Fruit fly (Drosophila melanogaster) whole organism, embryonic: Measurements from ENCODE around the gene CG3434.

Experiments
- BEAF-32 ChIP-seq: fragments of 200-800 bp; sonication (Bioruptor generic); optimal IDR thresholded peaks from 3 replicates; lab custom pipeline; 2017; ENCODE audit warnings: missing biosample characterization, missing genetic modification characterization, mild to moderate bottlenecking, moderate library complexity, missing genetic modification reagents
- Bgb ChIP-seq: fragments of 200-800 bp; sonication (Bioruptor generic); IDR thresholded peaks from 2 replicates; pipeline ENCODE4 v1.3.6; 2022; ENCODE audit warnings: missing biosample characterization, missing genetic modification characterization; ENCODE audit not compliant: partially characterized antibody
- CG11456 ChIP-seq: fragments of 200-800 bp; sonication (Bioruptor generic); IDR thresholded peaks from 3 replicates; pipeline ENCODE4 v1.3.6; 2022; ENCODE audit warnings: missing biosample characterization, missing genetic modification characterization
- CG12219 ChIP-seq: fragments of 200-800 bp; sonication (Bioruptor generic); optimal IDR thresholded peaks from 3 replicates; lab custom pipeline; 2018; ENCODE audit warnings: missing biosample characterization, mild to moderate bottlenecking, missing genetic modification characterization
- CG13287 ChIP-seq: fragments of 200-800 bp; sonication (Bioruptor generic); IDR thresholded peaks from 2 replicates; pipeline ENCODE4 v1.3.6; 2022; ENCODE audit warnings: missing biosample characterization, missing genetic modification characterization; ENCODE audit not compliant: partially characterized antibody
- CG13624 ChIP-seq: fragments of 200-800 bp; sonication (Bioruptor generic); optimal IDR thresholded peaks from 2 replicates; lab custom pipeline; 2016; ENCODE audit warnings: missing biosample characterization, missing genetic modification characterization
- CG1603 ChIP-seq: fragments of 200-800 bp; sonication (Bioruptor generic); optimal IDR thresholded peaks from 2 replicates; lab custom pipeline; 2019; ENCODE audit warnings: missing biosample characterization, mild to moderate bottlenecking, missing genetic modification characterization, moderate library complexity
- CG16815 ChIP-seq: fragments of 200-800 bp; sonication (Bioruptor generic); optimal IDR thresholded peaks from 3 replicates; lab custom pipeline; 2017; ENCODE audit warnings: missing biosample characterization, mild to moderate bottlenecking, missing genetic modification characterization
- CG17829 ChIP-seq: fragments of 200-800 bp; optimal IDR thresholded peaks from 2 replicates; lab custom pipeline; 2019; ENCODE audit warnings: missing biosample characterization, mild to moderate bottlenecking, missing genetic modification characterization, moderate library complexity
- CG2202 ChIP-seq: fragments of 200-800 bp; sonication (Bioruptor generic); optimal IDR thresholded peaks from 2 replicates; lab custom pipeline; 2018; ENCODE audit warnings: missing biosample characterization, mild to moderate bottlenecking, missing genetic modification characterization
- CG31224 ChIP-seq: fragments of 200-800 bp; sonication (Bioruptor generic); IDR thresholded peaks from 2 replicates; pipeline ENCODE4 v1.3.6; 2022; ENCODE audit warnings: missing biosample characterization, missing genetic modification characterization
- CG42726 ChIP-seq: fragments of 200-800 bp; sonication (Bioruptor generic); IDR thresholded peaks from 2 replicates; pipeline ENCODE4 v1.3.6; 2022; ENCODE audit warnings: missing biosample characterization, missing genetic modification characterization; ENCODE audit not compliant: partially characterized antibody
- CG4424 ChIP-seq: fragments of 200-800 bp; sonication (Bioruptor generic); optimal IDR thresholded peaks from 3 replicates; lab custom pipeline; 2016; ENCODE audit warnings: missing biosample characterization, missing genetic modification characterization
- CG4707 ChIP-seq: fragments of 200-800 bp; sonication (Bioruptor generic); optimal IDR thresholded peaks from 2 replicates; lab custom pipeline; 2018; ENCODE audit warnings: missing biosample characterization, mild to moderate bottlenecking, missing genetic modification characterization, moderate library complexity
- CG6254 ChIP-seq: fragments of 200-800 bp; sonication (Bioruptor generic); optimal IDR thresholded peaks from 3 replicates; lab custom pipeline; 2017; ENCODE audit warnings: mild to moderate bottlenecking, missing biosample characterization, missing genetic modification reagents, missing genetic modification characterization
- CG6765 ChIP-seq: fragments of 200-800 bp; sonication (Bioruptor generic); optimal IDR thresholded peaks from 3 replicates; lab custom pipeline; 2017; ENCODE audit warnings: missing biosample characterization, mild to moderate bottlenecking, missing genetic modification characterization
- CG6791 ChIP-seq: fragments of 200-800 bp; sonication (Bioruptor generic); IDR thresholded peaks from 3 replicates; pipeline ENCODE4 v1.3.6; 2022; ENCODE audit warnings: missing biosample characterization, missing genetic modification characterization; ENCODE audit not compliant: partially characterized antibody
- CG7271 ChIP-seq: fragments of 200-800 bp; sonication (Bioruptor generic); optimal IDR thresholded peaks from 2 replicates; lab custom pipeline; 2018; ENCODE audit warnings: missing biosample characterization, mild to moderate bottlenecking, missing genetic modification characterization, moderate library complexity
- CG8290 ChIP-seq, 3 experiments: fragments of 200-800 bp; sonication (Bioruptor generic); optimal IDR thresholded peaks; 2 replicates each; lab custom pipeline; 2016 to 2019; ENCODE audit warnings: missing biosample characterization in 3 of 3, missing genetic modification characterization in 3 of 3, mild to moderate bottlenecking in 2 of 3, moderate library complexity in 1 of 3
- CG8924 ChIP-seq: fragments of 200-800 bp; optimal IDR thresholded peaks from 3 replicates; lab custom pipeline; 2019; ENCODE audit warnings: missing biosample characterization, mild to moderate bottlenecking, missing genetic modification characterization, moderate library complexity
- CG8944 ChIP-seq: fragments of 200-800 bp; sonication (Bioruptor generic); optimal IDR thresholded peaks from 3 replicates; lab custom pipeline; 2016; ENCODE audit warnings: missing biosample characterization, missing genetic modification characterization
- Dbx ChIP-seq: fragments of 200-800 bp; sonication (Bioruptor generic); IDR thresholded peaks from 3 replicates; pipeline ENCODE4 v1.3.6; 2022; ENCODE audit warnings: missing biosample characterization, missing genetic modification characterization
- Dip2 ChIP-seq: fragments of 200-800 bp; sonication (Bioruptor generic); IDR thresholded peaks from 2 replicates; pipeline ENCODE4 v1.3.6; 2022; ENCODE audit warnings: missing biosample characterization, missing genetic modification characterization
- Doc2 ChIP-seq: fragments of 200-800 bp; sonication (Bioruptor generic); IDR thresholded peaks from 2 replicates; pipeline ENCODE4 v1.3.6; 2022; ENCODE audit warnings: missing biosample characterization, missing genetic modification characterization
- Doc3 ChIP-seq: fragments of 200-800 bp; sonication (Bioruptor generic); IDR thresholded peaks from 3 replicates; pipeline ENCODE4 v1.3.6; 2022; ENCODE audit warnings: missing biosample characterization, missing genetic modification characterization; ENCODE audit not compliant: partially characterized antibody
- Ets65A ChIP-seq: fragments of 200-800 bp; sonication (Bioruptor generic); peaks from one replicate; lab custom pipeline; 2016; ENCODE audit warnings: missing biosample characterization, missing genetic modification characterization
- Fer2 ChIP-seq: fragments of 200-800 bp; sonication (Bioruptor generic); optimal IDR thresholded peaks from 2 replicates; lab custom pipeline; 2018; ENCODE audit warnings: missing biosample characterization, mild to moderate bottlenecking, missing genetic modification characterization, moderate library complexity
- MTF-1 ChIP-seq: fragments of 200-800 bp; sonication (Bioruptor generic); optimal IDR thresholded peaks from 2 replicates; lab custom pipeline; 2018; ENCODE audit warnings: missing biosample characterization, mild to moderate bottlenecking, missing genetic modification characterization, borderline replicate concordance
- Mrtf ChIP-seq: fragments of 200-800 bp; sonication (Bioruptor generic); IDR thresholded peaks from 3 replicates; pipeline ENCODE4 v1.3.6; 2022; ENCODE audit warnings: missing biosample characterization, missing genetic modification characterization
- Poxn ChIP-seq: fragments of 200-800 bp; sonication (Bioruptor generic); IDR thresholded peaks from 2 replicates; pipeline ENCODE4 v1.3.6; 2022; ENCODE audit warnings: missing biosample characterization, missing genetic modification characterization
- Sox102F ChIP-seq: fragments of 200-800 bp; sonication (Bioruptor generic); optimal IDR thresholded peaks from 2 replicates; lab custom pipeline; 2018; ENCODE audit warnings: missing biosample characterization, mild to moderate bottlenecking, missing genetic modification characterization, moderate library complexity
- ara ChIP-seq: fragments of 200-800 bp; sonication (Bioruptor generic); IDR thresholded peaks from 2 replicates; pipeline ENCODE4 v1.3.6; 2022; ENCODE audit warnings: missing biosample characterization, missing genetic modification characterization
- bowl ChIP-seq: fragments of 200-800 bp; sonication (Bioruptor generic); IDR thresholded peaks from 2 replicates; pipeline ENCODE4 v1.3.6; 2022; ENCODE audit warnings: missing biosample characterization, missing genetic modification characterization
- btn ChIP-seq: fragments of 200-800 bp; sonication (Bioruptor generic); optimal IDR thresholded peaks from 2 replicates; lab custom pipeline; 2016; ENCODE audit warnings: missing biosample characterization, missing genetic modification characterization
- crc ChIP-seq: fragments of 200-800 bp; sonication (Bioruptor generic); optimal IDR thresholded peaks from 2 replicates; lab custom pipeline; 2016; ENCODE audit warnings: missing biosample characterization, missing genetic modification characterization
- da ChIP-seq: fragments of 200-800 bp; sonication (Bioruptor generic); optimal IDR thresholded peaks from 2 replicates; lab custom pipeline; 2016; ENCODE audit warnings: missing biosample characterization, missing genetic modification characterization
- eyg ChIP-seq: fragments of 200-800 bp; sonication (Bioruptor generic); optimal IDR thresholded peaks from 3 replicates; lab custom pipeline; 2016; ENCODE audit warnings: missing biosample characterization, missing genetic modification characterization
- fu2 ChIP-seq: fragments of 200-800 bp; sonication (Bioruptor generic); optimal IDR thresholded peaks from 2 replicates; lab custom pipeline; 2016; ENCODE audit warnings: missing biosample characterization, missing genetic modification characterization
- gce ChIP-seq: fragments of 200-800 bp; sonication (Bioruptor generic); IDR thresholded peaks from 3 replicates; pipeline ENCODE4 v1.3.6; 2022; ENCODE audit warnings: missing biosample characterization, missing genetic modification characterization
- gsb ChIP-seq: fragments of 200-800 bp; sonication (Bioruptor generic); IDR thresholded peaks from 2 replicates; pipeline ENCODE4 v1.3.6; 2022; ENCODE audit warnings: missing biosample characterization, missing genetic modification characterization
- mirr ChIP-seq: fragments of 200-800 bp; sonication (Bioruptor generic); optimal IDR thresholded peaks from 3 replicates; lab custom pipeline; 2018; ENCODE audit warnings: missing biosample characterization, mild to moderate bottlenecking, missing genetic modification characterization
- nmo ChIP-seq: fragments of 200-800 bp; sonication (Bioruptor generic); optimal IDR thresholded peaks from 2 replicates; lab custom pipeline; 2018; ENCODE audit warnings: missing biosample characterization, mild to moderate bottlenecking, missing genetic modification characterization, moderate library complexity
- onecut ChIP-seq: fragments of 200-800 bp; sonication (Bioruptor generic); IDR thresholded peaks from 2 replicates; pipeline ENCODE4 v1.3.6; 2022; ENCODE audit warnings: missing biosample characterization, missing genetic modification characterization
- p53 ChIP-seq: fragments of 200-800 bp; sonication (Bioruptor generic); optimal IDR thresholded peaks from 2 replicates; lab custom pipeline; 2016; ENCODE audit warnings: missing biosample characterization, missing genetic modification characterization
- sd ChIP-seq: fragments of 200-800 bp; sonication (Bioruptor generic); optimal IDR thresholded peaks from 3 replicates; lab custom pipeline; 2018; ENCODE audit warnings: missing biosample characterization, mild to moderate bottlenecking, missing genetic modification characterization, moderate library complexity
- ssp ChIP-seq: fragments of 200-800 bp; sonication (Bioruptor generic); IDR thresholded peaks from 2 replicates; pipeline ENCODE4 v1.3.6; 2022; ENCODE audit warnings: missing biosample characterization, missing genetic modification characterization
- tap ChIP-seq: fragments of 200-800 bp; optimal IDR thresholded peaks from 3 replicates; lab custom pipeline; 2019; ENCODE audit warnings: missing biosample characterization, mild to moderate bottlenecking, missing genetic modification characterization, moderate library complexity
- tio ChIP-seq: fragments of 200-800 bp; sonication (Bioruptor generic); optimal IDR thresholded peaks from 2 replicates; lab custom pipeline; 2017; ENCODE audit warnings: missing biosample characterization, missing genetic modification characterization, inconsistent platforms
- ttk ChIP-seq: fragments of 200-800 bp; sonication (Bioruptor generic); IDR thresholded peaks from 2 replicates; pipeline ENCODE4 v2.1.2; 2022; ENCODE audit warnings: missing biosample characterization, missing genetic modification characterization
- wdn ChIP-seq: fragments of 200-800 bp; sonication (Bioruptor generic); IDR thresholded peaks from 2 replicates; pipeline ENCODE4 v1.3.6; 2022; ENCODE audit warnings: missing biosample characterization, missing genetic modification characterization

The CG3434 gene

DNA sequence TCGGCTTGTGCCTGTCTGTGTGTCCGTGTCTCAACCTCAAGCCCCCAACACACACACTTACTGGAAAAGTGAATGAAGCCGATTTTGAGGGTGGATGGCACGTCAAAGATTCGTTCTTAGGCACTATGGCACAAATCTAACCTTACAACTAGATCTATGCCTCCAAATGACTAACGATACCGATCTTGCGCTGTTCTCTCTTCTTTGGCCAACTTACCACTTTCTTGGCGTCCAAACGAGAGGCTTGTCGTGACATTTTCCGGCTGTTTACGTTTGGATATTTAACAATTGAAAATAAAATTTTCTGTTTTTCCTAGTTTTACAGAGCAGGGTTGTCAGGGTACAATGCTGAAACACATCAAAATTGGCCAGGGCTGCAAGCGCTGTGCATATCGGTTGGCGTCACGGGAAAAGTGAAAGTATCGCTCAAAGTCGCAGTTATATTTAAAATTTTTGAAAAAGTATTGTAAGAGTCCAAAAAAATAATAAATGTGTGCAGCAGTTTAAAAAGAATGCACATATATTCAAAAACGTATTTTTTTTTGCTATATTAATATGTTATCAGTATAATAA, 18.6 kb downstream of the CG3434 start, which contains the start of the genes Bet3 and Nf-YA (continued):
- TF ChIP-seq ara (GFP tag; lab: Robert Waterston, UW): peak; percentile 55; the same call in 1 of the 2 replicates
- TF ChIP-seq wdn (GFP tag; lab: Robert Waterston, UW): peak; percentile 26; the same call in 1 of the 2 replicates
- no peak for TF ChIP-seq mirr (GFP tag; lab: Kevin White, UChicago)
- no peak for TF ChIP-seq gsb
- TF ChIP-seq btn (GFP tag; lab: Kevin White, UChicago): no peak
- TF ChIP-seq gce (GFP tag; lab: Robert Waterston, UW): no peak
- TF ChIP-seq ssp (GFP tag; lab: Robert Waterston, UW): peak; percentile 74
- TF ChIP-seq BEAF-32: peak; percentile 90
- no peak for TF ChIP-seq eyg (GFP tag; lab: Kevin White, UChicago)
- TF ChIP-seq Dbx (GFP tag; lab: Robert Waterston, UW): peak; percentile 57; the same call in 1 of the 3 replicates
- no peak for TF ChIP-seq Poxn (GFP tag; lab: Robert Waterston, UW)
- TF ChIP-seq CG2202 (tag; lab: Kevin White, UChicago): no peak
- peak; percentile 41 for TF ChIP-seq fu2
- peak; percentile 68 for TF ChIP-seq nmo (GFP tag; lab: Kevin White, UChicago)
- no peak for TF ChIP-seq bowl (GFP tag; lab: Robert Waterston, UW)
- TF ChIP-seq crc (GFP tag; lab: Kevin White, UChicago): peak; percentile 27
- peak; percentile 79 for TF ChIP-seq CG1603 (tag; lab: Kevin White, UChicago)
- TF ChIP-seq CG8290 (GFP tag; optimal IDR thresholded peaks at IDR 0.05; lab: Kevin White, UChicago): peak; percentile 80
- TF ChIP-seq CG8290 (tag; optimal IDR thresholded peaks at IDR 0.05; lab: Kevin White, UChicago): peak in 1 of 2 experiments; percentile 73
- TF ChIP-seq Doc3 (GFP tag; lab: Robert Waterston, UW): peak; percentile 80
- TF ChIP-seq p53 (GFP tag; lab: Kevin White, UChicago): peak; percentile 21
- TF ChIP-seq CG17829 (tag; lab: Kevin White, UChicago): peak; percentile 52
- peak; percentile 88 for TF ChIP-seq CG13287 (GFP tag; lab: Robert Waterston, UW)
- peak; percentile 79 for TF ChIP-seq CG11456
- TF ChIP-seq sd (tag; lab: Kevin White, UChicago): peak; percentile 38
- peak; percentile 86 for TF ChIP-seq CG42726 (GFP tag; lab: Robert Waterston, UW)
- TF ChIP-seq CG6791: peak; percentile 89
- peak; percentile 0 for TF ChIP-seq da (GFP tag; lab: Kevin White, UChicago)
- TF ChIP-seq Bgb (GFP tag; lab: Robert Waterston, UW): peak; percentile 87
- TF ChIP-seq Doc2 (GFP tag; lab: Robert Waterston, UW): no peak
- peak; percentile 8; the same call in 2 of the 3 replicates for TF ChIP-seq Mrtf (GFP tag; lab: Robert Waterston, UW)
- TF ChIP-seq CG6254 (GFP tag; lab: Kevin White, UChicago): no peak
- no peak for TF ChIP-seq CG7271 (tag; lab: Kevin White, UChicago)
- TF ChIP-seq Fer2 (tag; lab: Kevin White, UChicago): no peak
- no peak for TF ChIP-seq tap
- TF ChIP-seq CG16815 (GFP tag; lab: Kevin White, UChicago): no peak
- TF ChIP-seq CG8924 (tag; lab: Kevin White, UChicago): peak; percentile 5
- TF ChIP-seq CG31224 (GFP tag; lab: Robert Waterston, UW): no peak
- TF ChIP-seq CG4424: peak; percentile 51
- peak; percentile 69 for TF ChIP-seq CG8944 (GFP tag; lab: Kevin White, UChicago)
- TF ChIP-seq ttk (GFP tag; lab: Robert Waterston, UW): peak; percentile 38; the same call in 1 of the 2 replicates
- TF ChIP-seq CG4707: no peak
- TF ChIP-seq CG6765 (GFP tag; lab: Kevin White, UChicago): no peak
- TF ChIP-seq Ets65A: peak; percentile 97
- TF ChIP-seq tio: no peak
- peak; percentile 71 for TF ChIP-seq CG13624
- peak; percentile 4 for TF ChIP-seq Sox102F (GFP tag; lab: Kevin White, UChicago)
- no peak for TF ChIP-seq CG12219 (GFP tag; lab: Kevin White, UChicago)
- TF ChIP-seq MTF-1 (GFP tag; lab: Kevin White, UChicago): peak; percentile 69
- no peak for TF ChIP-seq onecut (GFP tag; lab: Robert Waterston, UW)
- TF ChIP-seq Dip2 (GFP tag; lab: Robert Waterston, UW): no peak
